Worm (Caenorhabditis elegans): ENCODE measurements around the gene K06H7.2.

The K06H7.2 gene

DNA sequence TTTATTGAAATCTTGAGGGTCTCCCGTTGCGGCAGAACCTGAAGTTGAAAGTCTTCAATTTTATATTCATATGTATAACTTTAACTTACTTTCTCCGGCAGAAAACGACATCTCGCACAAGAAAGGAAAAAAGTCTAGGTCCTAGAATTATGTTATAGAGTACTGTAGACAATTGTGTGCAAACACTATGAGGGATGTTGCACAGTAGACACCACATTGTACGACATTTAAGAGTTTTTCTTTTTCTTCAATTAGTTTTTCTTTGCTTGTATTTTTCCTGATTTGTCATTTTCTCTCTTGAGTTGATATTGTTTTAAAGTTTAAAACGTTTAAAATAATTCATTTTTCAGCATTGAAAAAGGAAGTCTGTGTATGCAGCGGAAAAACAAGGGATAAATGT lies 8.0 kb upstream of the K06H7.2 start, which contains the start of the genes K06H7.7 and grp-1:
K06H7.7 (minus strand) TSS at position 121 of the 400 bp plus-strand sequence.
grp-1 (plus strand) TSS at position 351 of the 400 bp plus-strand sequence.
- TF ChIP-seq sea-1 (GFP tag; conservative IDR thresholded peaks at IDR 0.05) (no peak), scrt-1 (GFP tag; IDR thresholded peaks at IDR 0.05) (no peak), tbx-37 (GFP tag; conservative IDR thresholded peaks at IDR 0.05) (no peak), hmbx-1 (tag; optimal IDR thresholded peaks at IDR 0.05) (no peak), ceh-36 (tag; optimal IDR thresholded peaks at IDR 0.05) (no peak), flt-1 (GFP tag; IDR thresholded peaks at IDR 0.05) (no peak), aly-1 (tag; optimal IDR thresholded peaks at IDR 0.05) (no peak), F13C5.2 (tag; optimal IDR thresholded peaks at IDR 0.05) (no peak), ets-7 (tag; optimal IDR thresholded peaks at IDR 0.05) (no peak), hmg-4 (GFP tag; optimal IDR thresholded peaks at IDR 0.05) (no peak), tra-4 (tag; optimal IDR thresholded peaks at IDR 0.05) (no peak), pes-1 (GFP tag; IDR thresholded peaks at IDR 0.05) (no peak), ceh-13 (GFP tag; optimal IDR thresholded peaks at IDR 0.05) (no peak), B0310.2 (tag; optimal IDR thresholded peaks at IDR 0.05) (no peak)

DNA sequence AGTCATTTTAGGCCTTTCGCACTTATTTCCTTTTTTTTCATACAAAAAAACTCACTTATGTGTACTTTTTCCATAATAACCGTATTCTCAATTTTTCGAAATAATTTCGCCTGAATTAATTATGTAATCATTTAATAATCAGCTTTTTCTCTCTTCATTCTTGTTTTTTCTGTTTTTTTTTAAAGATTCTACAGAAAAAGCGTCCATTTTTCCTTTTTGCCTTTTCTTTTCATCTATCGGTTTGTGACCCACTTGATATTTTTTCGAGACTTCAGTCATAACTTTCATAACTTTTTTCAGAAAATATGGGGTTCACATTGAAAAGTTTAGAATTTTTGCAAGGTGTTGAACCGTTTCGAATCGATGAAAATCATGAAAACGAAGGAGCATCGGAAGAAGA lies 5.1 kb upstream of the K06H7.2 start, which contains the start of gene vms-1:
vms-1 (plus strand) TSS at position 301 of the 400 bp plus-strand sequence.
- no peak for TF ChIP-seq sea-1 (GFP tag; conservative IDR thresholded peaks at IDR 0.05)
- no peak for TF ChIP-seq aly-1 (tag; optimal IDR thresholded peaks at IDR 0.05)
- no peak for TF ChIP-seq hnd-1 (tag; optimal IDR thresholded peaks at IDR 0.05)
- TF ChIP-seq flt-1 (GFP tag; IDR thresholded peaks at IDR 0.05), result no peak

DNA sequence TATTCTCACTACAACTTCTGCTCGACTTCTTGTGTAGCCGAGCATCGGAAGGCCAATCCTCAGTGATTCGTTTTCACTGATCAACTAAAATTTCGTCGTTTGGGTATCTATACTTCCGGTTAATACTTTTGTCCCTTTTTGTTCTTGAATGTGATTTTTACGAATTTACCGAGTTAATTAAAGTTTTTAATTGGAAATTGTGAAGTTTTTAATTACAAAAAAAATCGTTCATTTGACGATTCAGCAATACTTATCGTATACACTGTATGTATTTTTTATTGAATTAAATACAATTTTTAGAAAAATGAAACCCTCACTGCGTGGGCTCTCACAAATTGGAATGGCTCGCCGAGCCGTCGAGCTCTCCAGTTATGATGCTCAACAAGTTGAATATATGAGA lies 2.0 kb upstream of the K06H7.2 start, which contains the start of gene idi-1:
idi-1 (plus strand) TSS at position 301 of the 400 bp plus-strand sequence.
- no peak for TF ChIP-seq hmbx-1 (tag; optimal IDR thresholded peaks at IDR 0.05)
- no peak for TF ChIP-seq ceh-36 (tag; optimal IDR thresholded peaks at IDR 0.05)
- no peak for TF ChIP-seq tra-4 (tag; optimal IDR thresholded peaks at IDR 0.05)
- TF ChIP-seq ceh-13 (GFP tag; optimal IDR thresholded peaks at IDR 0.05), result no peak
- no peak for TF ChIP-seq sea-1 (GFP tag; conservative IDR thresholded peaks at IDR 0.05)
- no peak for TF ChIP-seq hmg-4 (GFP tag; optimal IDR thresholded peaks at IDR 0.05)
- TF ChIP-seq F13C5.2 (tag; optimal IDR thresholded peaks at IDR 0.05), result no peak
- no peak for TF ChIP-seq hnd-1 (tag; optimal IDR thresholded peaks at IDR 0.05)
- no peak for TF ChIP-seq ama-1 (optimal IDR thresholded peaks at IDR 0.05)
- TF ChIP-seq flt-1 (GFP tag; IDR thresholded peaks at IDR 0.05), result no peak
- TF ChIP-seq tbx-37 (GFP tag; conservative IDR thresholded peaks at IDR 0.05), result no peak

DNA sequence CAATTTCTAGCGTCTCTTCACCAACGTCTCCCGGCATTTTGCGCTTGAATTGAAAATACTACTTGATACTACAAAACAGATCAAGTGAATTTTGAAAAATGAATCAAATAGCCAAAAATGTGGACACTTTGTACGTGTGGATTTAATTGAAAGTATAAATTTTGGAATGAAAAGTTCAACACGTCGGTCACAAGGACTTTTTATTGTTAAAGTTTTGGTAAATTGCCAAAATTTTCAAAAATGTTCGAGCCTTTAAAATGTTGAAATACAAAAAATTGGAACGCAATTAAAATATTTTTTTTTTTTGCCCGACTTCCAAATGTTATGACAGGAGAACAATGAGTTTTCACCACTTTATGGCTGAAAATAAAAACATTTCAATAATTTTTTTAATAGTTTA lies 4.7 kb downstream of the K06H7.2 start, which contains the start of gene K06H7.8:
K06H7.8 (minus strand) TSS at position 101 of the 400 bp plus-strand sequence.
- TF ChIP-seq aly-1 (tag; optimal IDR thresholded peaks at IDR 0.05), result no peak
- TF ChIP-seq tbx-37 (GFP tag; conservative IDR thresholded peaks at IDR 0.05), result no peak
- TF ChIP-seq ceh-36 (tag; optimal IDR thresholded peaks at IDR 0.05), result no peak
- no peak for TF ChIP-seq tra-4 (tag; optimal IDR thresholded peaks at IDR 0.05)
- TF ChIP-seq sea-1 (GFP tag; conservative IDR thresholded peaks at IDR 0.05), result no peak
- no peak for TF ChIP-seq hmg-4 (GFP tag; optimal IDR thresholded peaks at IDR 0.05)
- no peak for TF ChIP-seq flt-1 (GFP tag; IDR thresholded peaks at IDR 0.05)
- no peak for TF ChIP-seq ets-7 (tag; optimal IDR thresholded peaks at IDR 0.05)
- no peak for TF ChIP-seq F13C5.2 (tag; optimal IDR thresholded peaks at IDR 0.05)
- TF ChIP-seq hmbx-1 (tag; optimal IDR thresholded peaks at IDR 0.05), result no peak
- no peak for TF ChIP-seq B0310.2 (tag; optimal IDR thresholded peaks at IDR 0.05)
- no peak for TF ChIP-seq pes-1 (GFP tag; IDR thresholded peaks at IDR 0.05)
- no peak for TF ChIP-seq ama-1 (optimal IDR thresholded peaks at IDR 0.05)
- no peak for TF ChIP-seq ceh-13 (GFP tag; optimal IDR thresholded peaks at IDR 0.05)
- no peak for TF ChIP-seq tbx-11 (GFP tag; IDR thresholded peaks at IDR 0.05)
- TF ChIP-seq hnd-1 (tag; optimal IDR thresholded peaks at IDR 0.05), result no peak
- no peak for TF ChIP-seq scrt-1 (GFP tag; IDR thresholded peaks at IDR 0.05)

DNA sequence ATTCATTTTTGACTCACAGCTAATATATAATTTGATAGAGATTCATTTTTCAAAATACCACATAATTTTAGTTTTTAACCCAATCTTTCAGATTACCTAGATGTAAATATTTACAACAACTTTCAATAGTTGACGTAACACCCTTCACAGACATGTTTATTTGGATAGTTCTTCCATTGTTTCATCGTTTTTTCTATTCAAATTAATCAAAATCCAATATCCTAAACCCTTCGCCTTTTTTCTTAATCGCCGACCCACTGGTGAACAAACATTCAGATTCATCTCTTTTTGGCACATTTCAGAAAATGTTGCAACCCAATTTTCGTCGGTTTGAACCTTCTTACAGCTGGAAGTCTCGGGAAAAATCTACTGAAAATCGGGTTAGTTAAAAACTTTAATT lies 5.6 kb downstream of the K06H7.2 start, which contains the start of gene K06H7.1:
K06H7.1 (plus strand) TSS at position 301 of the 400 bp plus-strand sequence.
- TF ChIP-seq ceh-13 (GFP tag; optimal IDR thresholded peaks at IDR 0.05), result no peak
- TF ChIP-seq ama-1 (optimal IDR thresholded peaks at IDR 0.05), result no peak
- no peak for TF ChIP-seq ets-7 (tag; optimal IDR thresholded peaks at IDR 0.05)
- no peak for TF ChIP-seq sea-1 (GFP tag; conservative IDR thresholded peaks at IDR 0.05)
- TF ChIP-seq tbx-11 (GFP tag; IDR thresholded peaks at IDR 0.05), result no peak
- TF ChIP-seq aly-1 (tag; optimal IDR thresholded peaks at IDR 0.05), result no peak
- TF ChIP-seq hmg-4 (GFP tag; optimal IDR thresholded peaks at IDR 0.05), result no peak
- TF ChIP-seq hmbx-1 (tag; optimal IDR thresholded peaks at IDR 0.05), result no peak
- no peak for TF ChIP-seq pes-1 (GFP tag; IDR thresholded peaks at IDR 0.05)
- TF ChIP-seq hnd-1 (tag; optimal IDR thresholded peaks at IDR 0.05), result no peak
- TF ChIP-seq tra-4 (tag; optimal IDR thresholded peaks at IDR 0.05), result no peak
- TF ChIP-seq B0310.2 (tag; optimal IDR thresholded peaks at IDR 0.05), result no peak
- TF ChIP-seq scrt-1 (GFP tag; IDR thresholded peaks at IDR 0.05), result no peak
- no peak for TF ChIP-seq tbx-37 (GFP tag; conservative IDR thresholded peaks at IDR 0.05)
- TF ChIP-seq F13C5.2 (tag; optimal IDR thresholded peaks at IDR 0.05), result no peak
- TF ChIP-seq ceh-36 (tag; optimal IDR thresholded peaks at IDR 0.05), result no peak

DNA sequence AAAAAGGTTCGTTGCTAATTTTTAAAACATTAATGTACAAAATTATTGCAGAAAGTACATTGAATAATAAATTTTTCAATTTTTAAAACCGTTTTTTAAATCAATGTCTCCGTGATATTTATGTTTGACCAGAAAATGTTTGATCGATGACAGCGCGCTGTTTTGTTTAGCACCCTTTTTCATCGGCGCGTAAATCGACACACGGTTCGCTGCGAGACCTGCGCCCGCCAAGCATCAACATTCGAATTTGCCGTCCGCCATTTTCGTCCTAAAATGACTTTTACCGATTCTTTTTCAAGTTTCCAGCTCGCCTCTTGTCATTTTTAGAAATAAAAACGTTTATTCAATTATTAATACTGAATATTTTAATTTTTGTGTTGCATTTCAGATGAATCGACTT lies 7.6 kb downstream of the K06H7.2 start, which contains the start of gene plk-1:
plk-1 (plus strand) TSS at position 389 of the 400 bp plus-strand sequence.
- TF ChIP-seq hmg-4 (GFP tag; optimal IDR thresholded peaks at IDR 0.05), result no peak
- no peak for TF ChIP-seq hnd-1 (tag; optimal IDR thresholded peaks at IDR 0.05)
- no peak for TF ChIP-seq ceh-36 (tag; optimal IDR thresholded peaks at IDR 0.05)
- TF ChIP-seq tra-4 (tag; optimal IDR thresholded peaks at IDR 0.05), result no peak
- no peak for TF ChIP-seq sea-1 (GFP tag; conservative IDR thresholded peaks at IDR 0.05)
- TF ChIP-seq tbx-37 (GFP tag; conservative IDR thresholded peaks at IDR 0.05), result no peak
- no peak for TF ChIP-seq pes-1 (GFP tag; IDR thresholded peaks at IDR 0.05)
- no peak for TF ChIP-seq ama-1 (optimal IDR thresholded peaks at IDR 0.05)
- no peak for TF ChIP-seq flt-1 (GFP tag; IDR thresholded peaks at IDR 0.05)
- TF ChIP-seq scrt-1 (GFP tag; IDR thresholded peaks at IDR 0.05), result no peak
- no peak for TF ChIP-seq ceh-13 (GFP tag; optimal IDR thresholded peaks at IDR 0.05)
- no peak for TF ChIP-seq tbx-11 (GFP tag; IDR thresholded peaks at IDR 0.05)
- no peak for TF ChIP-seq B0310.2 (tag; optimal IDR thresholded peaks at IDR 0.05)
- no peak for TF ChIP-seq hmbx-1 (tag; optimal IDR thresholded peaks at IDR 0.05)

DNA sequence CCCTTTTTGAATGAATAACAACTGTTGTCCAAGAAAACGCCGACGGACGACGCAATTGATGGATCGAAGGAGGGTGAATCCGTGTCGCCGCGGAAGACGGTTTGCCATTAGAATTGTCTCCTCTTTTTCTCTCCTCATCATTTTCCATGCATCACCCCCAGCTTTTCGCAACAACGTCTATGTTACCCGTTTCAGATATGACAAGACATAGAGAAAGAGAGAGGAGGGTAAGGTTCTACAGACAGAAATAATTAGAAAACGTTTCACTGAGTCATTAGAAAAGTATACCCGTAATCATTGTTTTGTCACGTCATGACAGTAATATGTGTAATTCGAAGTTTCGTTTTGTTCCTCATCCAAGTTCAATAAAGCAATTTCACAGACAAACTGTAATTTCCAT lies 12.4 kb downstream of the K06H7.2 start:
- no peak for TF ChIP-seq tbx-37 (GFP tag; conservative IDR thresholded peaks at IDR 0.05)
